Worm (Caenorhabditis elegans): ENCODE results near the gene srbc-9.

Gene srbc-9

ce11 chrV:7490340-7490739 is at the start of gene srbc-9:
srbc-9 (minus strand) TSS chrV:7490440.
- TF ChIP-seq ceh-13 (GFP tag; optimal IDR thresholded peaks at IDR 0.05) (no peak), ets-7 (tag; optimal IDR thresholded peaks at IDR 0.05) (no peak), scrt-1 (GFP tag; IDR thresholded peaks at IDR 0.05) (no peak), B0310.2 (tag; optimal IDR thresholded peaks at IDR 0.05) (no peak), hmg-4 (GFP tag; optimal IDR thresholded peaks at IDR 0.05) (no peak), aly-1 (tag; optimal IDR thresholded peaks at IDR 0.05) (no peak), tbx-11 (GFP tag; IDR thresholded peaks at IDR 0.05) (no peak), hmbx-1 (tag; optimal IDR thresholded peaks at IDR 0.05) (no peak), pes-1 (GFP tag; IDR thresholded peaks at IDR 0.05) (no peak), tra-4 (tag; optimal IDR thresholded peaks at IDR 0.05) (no peak)

- TF ChIP-seq ceh-13 (GFP tag; optimal IDR thresholded peaks at IDR 0.05) (no peak), aly-1 (tag; optimal IDR thresholded peaks at IDR 0.05) (no peak), F13C5.2 (tag; optimal IDR thresholded peaks at IDR 0.05) (no peak), tbx-37 (GFP tag; conservative IDR thresholded peaks at IDR 0.05) (no peak), hmbx-1 (tag; optimal IDR thresholded peaks at IDR 0.05) (no peak), ama-1 (optimal IDR thresholded peaks at IDR 0.05) (no peak), sea-1 (GFP tag; conservative IDR thresholded peaks at IDR 0.05) (no peak), flt-1 (GFP tag; IDR thresholded peaks at IDR 0.05) (no peak), B0310.2 (tag; optimal IDR thresholded peaks at IDR 0.05) (no peak), ets-7 (tag; optimal IDR thresholded peaks at IDR 0.05) (no peak), ceh-36 (tag; optimal IDR thresholded peaks at IDR 0.05) (no peak)
Observed at ce11 chrV:7539015-7539414, 48.8 kb upstream of the srbc-9 start, which contains the start of gene srh-268. srh-268 (plus strand) TSS chrV:7539315.

ce11 chrV:7538018-7538417 is 47.8 kb upstream of the srbc-9 start, which contains the start of gene C54F6.12:
C54F6.12 (minus strand) TSS chrV:7538118.
- TF ChIP-seq sea-1 (GFP tag; conservative IDR thresholded peaks at IDR 0.05) (no peak), ceh-13 (GFP tag; optimal IDR thresholded peaks at IDR 0.05) (no peak), F13C5.2 (tag; optimal IDR thresholded peaks at IDR 0.05) (no peak), tra-4 (tag; optimal IDR thresholded peaks at IDR 0.05) (no peak), tbx-37 (GFP tag; conservative IDR thresholded peaks at IDR 0.05) (no peak), ama-1 (optimal IDR thresholded peaks at IDR 0.05) (no peak), tbx-11 (GFP tag; IDR thresholded peaks at IDR 0.05) (no peak), B0310.2 (tag; optimal IDR thresholded peaks at IDR 0.05) (no peak), aly-1 (tag; optimal IDR thresholded peaks at IDR 0.05) (no peak), hnd-1 (tag; optimal IDR thresholded peaks at IDR 0.05) (no peak), hmg-4 (GFP tag; optimal IDR thresholded peaks at IDR 0.05) (no peak), ceh-36 (tag; optimal IDR thresholded peaks at IDR 0.05) (no peak), pes-1 (GFP tag; IDR thresholded peaks at IDR 0.05) (no peak), scrt-1 (GFP tag; IDR thresholded peaks at IDR 0.05) (no peak), ets-7 (tag; optimal IDR thresholded peaks at IDR 0.05) (no peak)

ce11 chrV:7532947-7533346 is 42.7 kb upstream of the srbc-9 start, which contains the start of gene C54F6.3:
C54F6.3 (plus strand) TSS chrV:7533247.
- TF ChIP-seq B0310.2 (tag; optimal IDR thresholded peaks at IDR 0.05): no peak
- TF ChIP-seq ets-7 (tag; optimal IDR thresholded peaks at IDR 0.05): no peak
- no peak for TF ChIP-seq tbx-11 (GFP tag; IDR thresholded peaks at IDR 0.05)

- TF ChIP-seq scrt-1 (GFP tag; IDR thresholded peaks at IDR 0.05): no peak
- no peak for TF ChIP-seq tbx-37 (GFP tag; conservative IDR thresholded peaks at IDR 0.05)
- TF ChIP-seq tra-4 (tag; optimal IDR thresholded peaks at IDR 0.05): no peak
- TF ChIP-seq ceh-36 (tag; optimal IDR thresholded peaks at IDR 0.05): no peak
- TF ChIP-seq B0310.2 (tag; optimal IDR thresholded peaks at IDR 0.05): no peak
- no peak for TF ChIP-seq flt-1 (GFP tag; IDR thresholded peaks at IDR 0.05)
- no peak for TF ChIP-seq pes-1 (GFP tag; IDR thresholded peaks at IDR 0.05)
- TF ChIP-seq sea-1 (GFP tag; conservative IDR thresholded peaks at IDR 0.05): no peak
- no peak for TF ChIP-seq hmbx-1 (tag; optimal IDR thresholded peaks at IDR 0.05)
- no peak for TF ChIP-seq ceh-13 (GFP tag; optimal IDR thresholded peaks at IDR 0.05)
- no peak for TF ChIP-seq ama-1 (optimal IDR thresholded peaks at IDR 0.05)
- TF ChIP-seq aly-1 (tag; optimal IDR thresholded peaks at IDR 0.05): no peak
- TF ChIP-seq hmg-4 (GFP tag; optimal IDR thresholded peaks at IDR 0.05): no peak
- no peak for TF ChIP-seq ets-7 (tag; optimal IDR thresholded peaks at IDR 0.05)
- no peak for TF ChIP-seq F13C5.2 (tag; optimal IDR thresholded peaks at IDR 0.05)
- no peak for TF ChIP-seq hnd-1 (tag; optimal IDR thresholded peaks at IDR 0.05)
- no peak for TF ChIP-seq tbx-11 (GFP tag; IDR thresholded peaks at IDR 0.05)
Observed at ce11 chrV:7529840-7530239, 39.6 kb upstream of the srbc-9 start, which contains the start of gene swt-2. swt-2 (plus strand) TSS chrV:7530140.

ce11 chrV:7528816-7529215 is 38.6 kb upstream of the srbc-9 start, which contains the start of gene C54F6.5:
C54F6.5 (plus strand) TSS chrV:7529116.
- TF ChIP-seq aly-1 (tag; optimal IDR thresholded peaks at IDR 0.05) (no peak), hmbx-1 (tag; optimal IDR thresholded peaks at IDR 0.05) (no peak), ceh-13 (GFP tag; optimal IDR thresholded peaks at IDR 0.05) (no peak), hnd-1 (tag; optimal IDR thresholded peaks at IDR 0.05) (no peak), B0310.2 (tag; optimal IDR thresholded peaks at IDR 0.05) (no peak), F13C5.2 (tag; optimal IDR thresholded peaks at IDR 0.05) (no peak)

- TF ChIP-seq ama-1 (optimal IDR thresholded peaks at IDR 0.05) (no peak), hnd-1 (tag; optimal IDR thresholded peaks at IDR 0.05) (no peak), flt-1 (GFP tag; IDR thresholded peaks at IDR 0.05) (no peak), aly-1 (tag; optimal IDR thresholded peaks at IDR 0.05) (no peak), ceh-36 (tag; optimal IDR thresholded peaks at IDR 0.05) (no peak), tra-4 (tag; optimal IDR thresholded peaks at IDR 0.05) (no peak), tbx-11 (GFP tag; IDR thresholded peaks at IDR 0.05) (no peak), B0310.2 (tag; optimal IDR thresholded peaks at IDR 0.05) (no peak), F13C5.2 (tag; optimal IDR thresholded peaks at IDR 0.05) (no peak), pes-1 (GFP tag; IDR thresholded peaks at IDR 0.05) (no peak)
Observed at ce11 chrV:7527153-7527552, 36.9 kb upstream of the srbc-9 start, which contains the start of gene C54F6.17. C54F6.17 (plus strand) TSS chrV:7527453.

- TF ChIP-seq flt-1 (GFP tag; IDR thresholded peaks at IDR 0.05) (no peak), ama-1 (optimal IDR thresholded peaks at IDR 0.05) (no peak), F13C5.2 (tag; optimal IDR thresholded peaks at IDR 0.05) (no peak), tbx-37 (GFP tag; conservative IDR thresholded peaks at IDR 0.05) (no peak)
Observed at ce11 chrV:7525695-7526094, 35.5 kb upstream of the srbc-9 start, which contains the start of gene C54F6.18. C54F6.18 (plus strand) TSS chrV:7525995.
